Worm (Caenorhabditis elegans): Measurements from ENCODE around the gene M01H9.5.

- TF ChIP-seq nhr-11 (tag; optimal IDR thresholded peaks at IDR 0.05) (no peak), ets-4 (tag; optimal IDR thresholded peaks at IDR 0.05) (no peak), eyg-1 (tag; optimal IDR thresholded peaks at IDR 0.05) (no peak), sox-4 (tag; optimal IDR thresholded peaks at IDR 0.05) (no peak)
These were observed 16.9 kb upstream of the M01H9.5 start for ce11 chrIV:4448343-4448742.

Data from whole organism, late embryonic.